Fruit fly (Drosophila melanogaster): ENCODE results near the gene CG32563.

The CG32563 gene

DNA sequence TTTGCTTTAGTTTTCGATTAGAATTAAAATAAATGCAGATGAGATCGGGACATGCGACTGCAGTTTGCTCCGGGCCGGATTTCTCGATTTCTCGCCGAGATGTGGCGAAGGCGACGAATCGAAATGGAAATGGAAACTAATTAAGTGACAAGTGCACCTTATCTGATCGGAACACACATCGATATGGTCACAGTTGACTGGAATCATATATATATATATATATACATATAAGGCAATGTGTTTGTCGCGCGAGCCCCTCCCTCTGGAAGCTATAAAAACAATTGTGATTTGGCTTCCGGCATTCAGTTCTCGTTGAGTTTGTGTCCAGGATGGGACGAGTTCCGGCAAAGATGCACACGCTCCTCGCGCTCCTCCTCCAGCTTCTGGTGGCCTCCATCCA, 6.8 kb downstream of the CG32563 start, which contains the start of gene CG5162:
TSS of gene CG5162 (plus strand) at position 301 of the 400 bp plus-strand sequence.
- TF ChIP-seq Crg-1 (GFP tag; optimal IDR thresholded peaks at IDR 0.05) (no peak), bab1 (GFP tag; optimal IDR thresholded peaks at IDR 0.05) (no peak), cic (GFP tag; optimal IDR thresholded peaks at IDR 0.05) (no peak), CG7045 (GFP tag; optimal IDR thresholded peaks at IDR 0.05) (no peak), tj (GFP tag; optimal IDR thresholded peaks at IDR 0.05) (no peak), CG14711 (tag; optimal IDR thresholded peaks at IDR 0.05) (no peak), toe (GFP tag; optimal IDR thresholded peaks at IDR 0.05) (no peak), CG11617 (GFP tag; optimal IDR thresholded peaks at IDR 0.05) (no peak)

DNA sequence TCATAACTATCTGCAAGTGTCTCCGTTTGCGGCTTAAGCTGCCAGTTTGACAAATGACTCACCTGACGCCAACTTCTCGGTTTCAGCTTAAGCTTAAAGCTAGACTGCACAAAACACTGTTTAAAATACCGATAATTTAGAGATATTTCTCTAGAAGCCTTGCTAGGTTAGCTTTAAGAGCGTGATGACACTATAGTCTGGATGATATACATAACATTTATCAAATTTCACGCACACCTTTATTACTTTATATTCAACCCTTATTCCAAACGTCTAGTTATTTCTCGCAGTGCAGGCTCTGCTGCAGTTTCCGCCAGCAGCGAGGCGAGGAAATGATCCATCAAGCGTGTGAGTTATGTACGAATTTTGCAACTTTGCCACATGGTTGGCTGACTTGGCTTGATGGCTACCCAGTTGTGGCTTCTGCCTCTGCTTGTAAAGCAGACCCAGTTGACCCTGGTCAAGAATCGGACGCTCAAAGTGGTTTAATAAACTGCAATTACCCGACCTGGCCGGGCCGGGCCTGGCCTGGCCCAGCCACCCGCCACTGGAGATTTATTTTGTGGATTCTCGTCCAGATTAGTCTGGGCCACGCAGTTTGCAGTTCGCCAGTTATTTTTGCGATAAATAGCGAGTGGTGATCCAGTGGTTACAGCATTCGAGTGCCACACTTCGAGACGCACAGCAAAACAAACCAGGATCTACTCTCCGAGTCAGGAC, 10.2 kb downstream of the CG32563 start, which contains the start of gene CG12998:
TSS of gene CG12998 (plus strand) at position 436 of the 720 bp plus-strand sequence.
- no peak for TF ChIP-seq Hr96 (GFP tag; optimal IDR thresholded peaks at IDR 0.05)
- no peak for TF ChIP-seq toe (GFP tag; optimal IDR thresholded peaks at IDR 0.05)
- TF ChIP-seq kay (GFP tag; ENCODE audit: borderline replicate concordance) = no peak
- no peak for TF ChIP-seq CG33017 (tag; optimal IDR thresholded peaks at IDR 0.05)
- no peak for TF ChIP-seq CG11617 (GFP tag; optimal IDR thresholded peaks at IDR 0.05)
- no peak for TF ChIP-seq CG7045 (GFP tag; optimal IDR thresholded peaks at IDR 0.05)
- TF ChIP-seq Mnt (GFP tag; optimal IDR thresholded peaks at IDR 0.05) = no peak
- no peak for TF ChIP-seq tj (GFP tag; optimal IDR thresholded peaks at IDR 0.05)
- no peak for TF ChIP-seq CG5204 (GFP tag; optimal IDR thresholded peaks at IDR 0.05)
- no peak for TF ChIP-seq CG12768 (GFP tag; optimal IDR thresholded peaks at IDR 0.05)
- TF ChIP-seq CG7101 (tag; optimal IDR thresholded peaks at IDR 0.05) = no peak
- TF ChIP-seq Crg-1 (GFP tag; optimal IDR thresholded peaks at IDR 0.05) = no peak
- TF ChIP-seq CG1620 (GFP tag; optimal IDR thresholded peaks at IDR 0.05) = no peak
- no peak for TF ChIP-seq cnc (optimal IDR thresholded peaks at IDR 0.05)
- no peak for TF ChIP-seq bab1 (GFP tag; optimal IDR thresholded peaks at IDR 0.05)
- no peak for TF ChIP-seq ovo (GFP tag; optimal IDR thresholded peaks at IDR 0.05)
- TF ChIP-seq pad (GFP tag; optimal IDR thresholded peaks at IDR 0.05) = no peak

DNA sequence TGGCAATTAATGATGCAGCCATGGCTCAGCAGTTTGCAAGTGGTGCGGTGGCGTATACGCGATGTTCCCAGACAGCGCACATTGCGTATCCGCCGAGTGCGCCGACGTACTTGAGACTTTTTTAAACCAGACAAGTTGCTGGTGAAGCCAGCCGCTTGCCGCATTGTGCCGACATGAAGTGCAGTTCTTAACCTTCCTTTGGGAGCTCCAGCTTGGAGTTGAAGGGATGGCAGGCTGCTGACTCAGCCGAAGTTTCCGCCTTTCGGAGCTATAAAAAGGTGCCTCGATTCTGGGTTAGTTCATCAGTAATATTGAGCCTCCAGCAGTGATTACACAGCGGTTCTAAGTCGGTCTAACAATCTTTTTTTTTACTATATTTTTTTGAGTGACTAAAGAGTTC, 12.9 kb downstream of the CG32563 start, which contains the start of gene CG5172:
TSS of gene CG5172 (plus strand) at position 301 of the 400 bp plus-strand sequence.
- TF ChIP-seq CG7045 (GFP tag; optimal IDR thresholded peaks at IDR 0.05) = no peak
- TF ChIP-seq CG11617 (GFP tag; optimal IDR thresholded peaks at IDR 0.05) = no peak
- no peak for TF ChIP-seq Mnt (GFP tag; optimal IDR thresholded peaks at IDR 0.05)
- TF ChIP-seq CG5204 (GFP tag; optimal IDR thresholded peaks at IDR 0.05) = no peak
- no peak for TF ChIP-seq CG1620 (GFP tag; optimal IDR thresholded peaks at IDR 0.05)
- TF ChIP-seq bab1 (GFP tag; optimal IDR thresholded peaks at IDR 0.05) = no peak
- no peak for TF ChIP-seq cic (GFP tag; optimal IDR thresholded peaks at IDR 0.05)
- no peak for TF ChIP-seq toe (GFP tag; optimal IDR thresholded peaks at IDR 0.05)
- TF ChIP-seq CG33017 (tag; optimal IDR thresholded peaks at IDR 0.05) = no peak
- TF ChIP-seq Crg-1 (GFP tag; optimal IDR thresholded peaks at IDR 0.05) = no peak
- no peak for TF ChIP-seq cnc (optimal IDR thresholded peaks at IDR 0.05)
- no peak for TF ChIP-seq CG12768 (GFP tag; optimal IDR thresholded peaks at IDR 0.05)
- TF ChIP-seq Hr96 (GFP tag; optimal IDR thresholded peaks at IDR 0.05) = no peak
- no peak for TF ChIP-seq CG14711 (tag; optimal IDR thresholded peaks at IDR 0.05)
- TF ChIP-seq CG7101 (tag; optimal IDR thresholded peaks at IDR 0.05) = no peak

DNA sequence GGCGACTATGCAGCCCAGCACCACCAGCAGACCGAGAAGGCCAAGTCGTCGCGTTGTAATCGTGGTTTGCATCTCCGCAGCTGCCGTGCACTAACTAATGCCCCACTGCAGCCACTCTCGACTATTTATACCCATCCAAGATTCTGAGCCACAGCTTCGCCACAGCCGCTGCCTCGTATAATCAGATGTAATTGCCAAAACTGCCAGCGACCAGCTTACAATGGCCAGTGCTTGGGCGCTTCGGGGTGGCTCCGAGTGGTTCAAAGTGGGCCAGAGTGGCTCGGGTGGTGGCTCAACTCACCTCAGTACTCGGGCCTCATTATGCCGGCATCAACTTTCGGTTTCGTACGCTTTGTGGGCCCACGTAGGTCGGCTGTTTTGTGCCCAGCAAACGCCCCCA, 15.5 kb downstream of the CG32563 start, which contains the start of gene CG34327:
TSS of gene CG34327 (minus strand) at position 101 of the 400 bp plus-strand sequence.
- TF ChIP-seq cnc (optimal IDR thresholded peaks at IDR 0.05) (no peak), CG1620 (GFP tag; optimal IDR thresholded peaks at IDR 0.05) (no peak), CG7101 (tag; optimal IDR thresholded peaks at IDR 0.05) (no peak), CG33017 (tag; optimal IDR thresholded peaks at IDR 0.05) (no peak), CG5204 (GFP tag; optimal IDR thresholded peaks at IDR 0.05) (no peak), Crg-1 (GFP tag; optimal IDR thresholded peaks at IDR 0.05) (no peak), CG11617 (GFP tag; optimal IDR thresholded peaks at IDR 0.05) (no peak)

DNA sequence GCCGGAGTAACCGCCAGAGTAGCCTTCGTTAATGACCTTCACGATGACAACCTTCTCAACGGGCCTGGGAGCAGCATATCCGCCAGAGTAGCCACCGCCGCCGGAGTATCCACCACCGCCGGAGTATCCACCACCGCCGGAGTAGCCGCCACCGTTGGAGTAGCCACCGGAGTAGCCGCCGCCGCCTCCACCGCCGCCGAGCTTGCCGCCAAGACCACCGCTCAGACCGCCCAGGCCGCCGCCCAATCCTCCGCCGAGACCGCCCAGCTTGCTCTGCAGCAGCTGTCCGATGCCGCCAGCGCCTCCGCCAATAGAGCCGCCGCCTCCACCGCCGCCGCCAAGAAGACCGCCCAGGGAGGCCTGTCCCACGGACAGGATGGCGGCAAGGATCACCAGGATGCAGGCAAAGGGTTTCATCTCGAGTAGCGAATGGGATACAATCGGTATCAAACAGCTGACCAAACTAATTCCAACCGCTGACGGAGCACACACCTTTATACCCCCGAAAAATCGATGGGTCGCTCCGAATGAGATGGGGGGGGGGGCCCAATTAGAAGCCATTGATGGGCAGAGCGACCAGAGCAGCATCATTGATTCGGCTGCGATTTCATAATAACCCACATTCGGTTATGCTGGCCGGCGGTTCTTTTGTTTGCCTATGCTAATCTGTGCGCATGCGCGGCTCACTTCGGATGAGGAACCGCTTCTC, 17.9 kb downstream of the CG32563 start:
- TF ChIP-seq kay (GFP tag; ENCODE audit: borderline replicate concordance) = no peak
- no peak for TF ChIP-seq CG7101 (tag; optimal IDR thresholded peaks at IDR 0.05)
- no peak for TF ChIP-seq Clk (GFP tag; optimal IDR thresholded peaks at IDR 0.05)
- TF ChIP-seq cnc (optimal IDR thresholded peaks at IDR 0.05) = no peak
- no peak for TF ChIP-seq CG5204 (GFP tag; optimal IDR thresholded peaks at IDR 0.05)
- TF ChIP-seq CG14711 (tag; optimal IDR thresholded peaks at IDR 0.05) = no peak

DNA sequence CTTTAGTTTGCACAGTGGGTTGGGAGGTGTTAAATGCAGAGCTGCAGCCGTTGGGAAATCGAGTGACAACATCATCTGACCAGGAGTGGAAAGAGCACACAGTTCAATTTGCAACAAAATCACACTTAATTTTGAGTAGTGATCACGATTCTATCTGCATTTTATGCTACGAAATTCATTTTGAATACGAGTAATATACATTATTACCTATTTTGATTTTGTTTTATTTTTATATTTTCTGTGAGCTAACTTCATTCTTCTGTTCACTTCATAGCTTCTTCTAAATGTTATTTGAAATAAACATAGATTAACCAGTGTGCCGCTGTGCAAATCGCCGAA, 18.4 kb downstream of the CG32563 start, which contains the start of gene CG10598:
TSS of gene CG10598 (minus strand) at position 187 of the 339 bp plus-strand sequence.
- TF ChIP-seq Hr96 (GFP tag; optimal IDR thresholded peaks at IDR 0.05) (no peak), CG1620 (GFP tag; optimal IDR thresholded peaks at IDR 0.05) (no peak), Mnt (GFP tag; optimal IDR thresholded peaks at IDR 0.05) (no peak), Crg-1 (GFP tag; optimal IDR thresholded peaks at IDR 0.05) (no peak), CG11617 (GFP tag; optimal IDR thresholded peaks at IDR 0.05) (no peak), CG33017 (tag; optimal IDR thresholded peaks at IDR 0.05) (no peak), Clk (GFP tag; optimal IDR thresholded peaks at IDR 0.05) (no peak), pad (GFP tag; optimal IDR thresholded peaks at IDR 0.05) (no peak), toe (GFP tag; optimal IDR thresholded peaks at IDR 0.05) (no peak), kay (GFP tag; ENCODE audit: borderline replicate concordance) (no peak), cic (GFP tag; optimal IDR thresholded peaks at IDR 0.05) (no peak), CG14711 (tag; optimal IDR thresholded peaks at IDR 0.05) (no peak), CG5204 (GFP tag; optimal IDR thresholded peaks at IDR 0.05) (no peak), CG12768 (GFP tag; optimal IDR thresholded peaks at IDR 0.05) (no peak), CG7045 (GFP tag; optimal IDR thresholded peaks at IDR 0.05) (no peak), tj (GFP tag; optimal IDR thresholded peaks at IDR 0.05) (no peak), bab1 (GFP tag; optimal IDR thresholded peaks at IDR 0.05) (no peak)
